Fruit fly (Drosophila melanogaster) whole organism, embryonic: Measurements from ENCODE around the gene Pino.
A peak's percentile ranks its signal among the peaks of the same experiment; 100 is the strongest.

Experiments
- Atf3 ChIP-seq: fragments of 200-800 bp; sonication (Bioruptor generic); optimal IDR thresholded peaks from 3 replicates; lab custom pipeline; 2016; ENCODE audit warnings: missing biosample characterization, missing genetic modification characterization
- Bdp1 ChIP-seq: fragments of 200-800 bp; sonication (Bioruptor generic); optimal IDR thresholded peaks from 3 replicates; lab custom pipeline; 2016; ENCODE audit warnings: missing biosample characterization, missing genetic modification characterization
- CG13775 ChIP-seq: fragments of 200-800 bp; sonication (Bioruptor generic); optimal IDR thresholded peaks from 3 replicates; lab custom pipeline; 2017; ENCODE audit warnings: missing biosample characterization, mild to moderate bottlenecking, missing genetic modification characterization
- CG14710 ChIP-seq: fragments of 200-800 bp; sonication (Bioruptor generic); optimal IDR thresholded peaks from 3 replicates; lab custom pipeline; 2019; ENCODE audit warnings: missing biosample characterization, mild to moderate bottlenecking, missing genetic modification characterization, moderate library complexity
- CG16815 ChIP-seq: fragments of 200-800 bp; sonication (Bioruptor generic); optimal IDR thresholded peaks from 3 replicates; lab custom pipeline; 2017; ENCODE audit warnings: missing biosample characterization, mild to moderate bottlenecking, missing genetic modification characterization
- CG18262 ChIP-seq: fragments of 200-800 bp; optimal IDR thresholded peaks from 3 replicates; lab custom pipeline; 2019; ENCODE audit warnings: missing biosample characterization, mild to moderate bottlenecking, missing genetic modification characterization, moderate library complexity
- CG34422 ChIP-seq: fragments of 200-800 bp; sonication (Bioruptor generic); IDR thresholded peaks from 3 replicates; pipeline ENCODE4 v1.3.6; 2022; ENCODE audit warnings: missing biosample characterization, missing genetic modification characterization
- CG4707 ChIP-seq: fragments of 200-800 bp; sonication (Bioruptor generic); optimal IDR thresholded peaks from 2 replicates; lab custom pipeline; 2018; ENCODE audit warnings: missing biosample characterization, mild to moderate bottlenecking, missing genetic modification characterization, moderate library complexity
- CG5180 ChIP-seq: fragments of 200-800 bp; sonication (Bioruptor generic); optimal IDR thresholded peaks from 3 replicates; lab custom pipeline; 2017; ENCODE audit warnings: missing biosample characterization, missing genetic modification characterization, mild to moderate bottlenecking, moderate library complexity, missing genetic modification reagents
- CG6272 ChIP-seq: fragments of 200-800 bp; sonication (Bioruptor generic); IDR thresholded peaks from 2 replicates; pipeline ENCODE4 v1.3.6; 2022; ENCODE audit warnings: missing biosample characterization, missing genetic modification characterization
- CG6765 ChIP-seq: fragments of 200-800 bp; sonication (Bioruptor generic); optimal IDR thresholded peaks from 3 replicates; lab custom pipeline; 2017; ENCODE audit warnings: missing biosample characterization, mild to moderate bottlenecking, missing genetic modification characterization
- CG7372 ChIP-seq: fragments of 200-800 bp; sonication (Bioruptor generic); IDR thresholded peaks from 2 replicates; pipeline ENCODE4 v1.3.6; 2022; ENCODE audit warnings: missing biosample characterization, missing genetic modification characterization
- CG8290 ChIP-seq, 3 experiments: fragments of 200-800 bp; sonication (Bioruptor generic); optimal IDR thresholded peaks; 2 replicates each; lab custom pipeline; 2016 to 2019; ENCODE audit warnings: missing biosample characterization in 3 of 3, missing genetic modification characterization in 3 of 3, mild to moderate bottlenecking in 2 of 3, moderate library complexity in 1 of 3
- CG8765 ChIP-seq: fragments of 200-800 bp; sonication (Bioruptor generic); IDR thresholded peaks from 2 replicates; pipeline ENCODE4 v1.3.6; 2022; ENCODE audit warnings: missing biosample characterization, missing genetic modification characterization
- Chrac-16 ChIP-seq: fragments of 200-800 bp; sonication (Bioruptor generic); optimal IDR thresholded peaks from 3 replicates; lab custom pipeline; 2016; ENCODE audit warnings: missing biosample characterization, missing genetic modification characterization
- CoRest ChIP-seq: fragments of 200-800 bp; sonication (Bioruptor generic); optimal IDR thresholded peaks from 3 replicates; lab custom pipeline; 2018; ENCODE audit warnings: missing biosample characterization, mild to moderate bottlenecking, missing genetic modification characterization, moderate library complexity
- D19B ChIP-seq: fragments of 200-800 bp; sonication (Bioruptor generic); optimal IDR thresholded peaks from 2 replicates; lab custom pipeline; 2017; ENCODE audit warnings: missing biosample characterization, mild to moderate bottlenecking, missing genetic modification characterization
- Dfd ChIP-seq, 2 experiments: fragments of >200 bp; optimal IDR thresholded peaks; 2 replicates each; lab custom pipeline; 2017; ENCODE audit warnings: missing biosample characterization in 2 of 2, missing genetic modification characterization in 2 of 2
- E2f1 ChIP-seq: fragments of 200-800 bp; sonication (Bioruptor generic); IDR thresholded peaks from 2 replicates; pipeline ENCODE4 v1.3.6; 2022; ENCODE audit warnings: missing biosample characterization, missing genetic modification characterization
- HmgD ChIP-seq: fragments of 200-800 bp; sonication (Bioruptor generic); optimal IDR thresholded peaks from 3 replicates; lab custom pipeline; 2016; ENCODE audit warnings: missing biosample characterization, missing genetic modification characterization
- Hmx ChIP-seq: fragments of 200-800 bp; sonication (Bioruptor generic); optimal IDR thresholded peaks from 2 replicates; lab custom pipeline; 2016; ENCODE audit warnings: missing biosample characterization, missing genetic modification characterization
- Hr78 ChIP-seq, 2 experiments: fragments of 200-800 bp in 1 of 2; fragments of >200 bp in 1 of 2; sonication (Bioruptor generic) in 1 of 2; optimal IDR thresholded peaks; 2 replicates each; lab custom pipeline; 2017 to 2019; ENCODE audit warnings: missing biosample characterization in 2 of 2, missing genetic modification characterization in 2 of 2, mild to moderate bottlenecking in 1 of 2, moderate library complexity in 1 of 2
- Meics ChIP-seq: fragments of 200-800 bp; sonication (Bioruptor generic); optimal IDR thresholded peaks from 2 replicates; lab custom pipeline; 2017; ENCODE audit warnings: missing biosample characterization, mild to moderate bottlenecking, missing genetic modification characterization
- Mrtf ChIP-seq: fragments of 200-800 bp; sonication (Bioruptor generic); IDR thresholded peaks from 3 replicates; pipeline ENCODE4 v1.3.6; 2022; ENCODE audit warnings: missing biosample characterization, missing genetic modification characterization
- Sry-δ ChIP-seq: fragments of 200-800 bp; sonication (Bioruptor generic); optimal IDR thresholded peaks from 2 replicates; lab custom pipeline; 2016; ENCODE audit warnings: missing biosample characterization, missing genetic modification characterization
- Ssrp ChIP-seq: fragments of 200-800 bp; sonication (Bioruptor generic); optimal IDR thresholded peaks from 2 replicates; lab custom pipeline; 2018; ENCODE audit warnings: missing biosample characterization, mild to moderate bottlenecking, missing genetic modification characterization, moderate library complexity
- Xrp1 ChIP-seq: fragments of 200-800 bp; sonication (Bioruptor generic); IDR thresholded peaks from 2 replicates; pipeline ENCODE4 v1.3.6; 2022; ENCODE audit warnings: missing biosample characterization, missing genetic modification characterization
- aop ChIP-seq: fragments of 200-800 bp; sonication (Bioruptor generic); IDR thresholded peaks from 2 replicates; pipeline ENCODE4 v1.3.6; 2022; ENCODE audit warnings: missing biosample characterization, missing genetic modification characterization
- ash1 ChIP-seq: fragments of 200-800 bp; sonication (Bioruptor generic); optimal IDR thresholded peaks from 2 replicates; lab custom pipeline; 2018; ENCODE audit warnings: missing biosample characterization, mild to moderate bottlenecking, missing genetic modification characterization
- bsh ChIP-seq, 2 experiments: fragments of 200-800 bp; sonication (Bioruptor generic); optimal IDR thresholded peaks; 2 replicates each; lab custom pipeline; 2017 to 2018; ENCODE audit warnings: mild to moderate bottlenecking in 2 of 2, missing biosample characterization in 2 of 2, missing genetic modification characterization in 2 of 2, moderate library complexity in 1 of 2
- cg ChIP-seq: fragments of 200-800 bp; sonication (Bioruptor generic); optimal IDR thresholded peaks from 3 replicates; lab custom pipeline; 2019; ENCODE audit warnings: missing biosample characterization, mild to moderate bottlenecking, missing genetic modification characterization, moderate library complexity
- ci ChIP-seq: fragments of 200-800 bp; sonication (Bioruptor generic); IDR thresholded peaks from 3 replicates; pipeline ENCODE4 v1.3.6; 2022; ENCODE audit warnings: missing biosample characterization, missing genetic modification characterization
- dati ChIP-seq: fragments of 200-800 bp; sonication (Bioruptor generic); IDR thresholded peaks from 2 replicates; pipeline ENCODE4 v1.3.6; 2022; ENCODE audit warnings: missing biosample characterization, missing genetic modification characterization
- dm ChIP-seq: fragments of 200-800 bp; sonication (Bioruptor generic); optimal IDR thresholded peaks from 3 replicates; lab custom pipeline; 2016; ENCODE audit warnings: missing biosample characterization, missing genetic modification characterization
- dmrt99B ChIP-seq: fragments of 200-800 bp; sonication (Bioruptor generic); optimal IDR thresholded peaks from 2 replicates; lab custom pipeline; 2018; ENCODE audit warnings: missing biosample characterization, mild to moderate bottlenecking, missing genetic modification characterization, moderate library complexity
- jumu ChIP-seq: fragments of 200-800 bp; sonication (Bioruptor generic); optimal IDR thresholded peaks from 3 replicates; lab custom pipeline; 2016; ENCODE audit warnings: missing biosample characterization, missing genetic modification characterization
- ken ChIP-seq: fragments of 200-800 bp; sonication (Bioruptor generic); IDR thresholded peaks from 3 replicates; pipeline ENCODE4 v1.3.6; 2022; ENCODE audit warnings: missing biosample characterization, missing genetic modification characterization
- maf-S ChIP-seq: fragments of 200-800 bp; sonication (Bioruptor generic); optimal IDR thresholded peaks from 2 replicates; lab custom pipeline; 2016; ENCODE audit warnings: missing biosample characterization, missing genetic modification characterization
- nerfin-1 ChIP-seq: fragments of 200-800 bp; sonication (Bioruptor generic); optimal IDR thresholded peaks from 3 replicates; lab custom pipeline; 2019; ENCODE audit warnings: missing biosample characterization, mild to moderate bottlenecking, missing genetic modification characterization, moderate library complexity
- onecut ChIP-seq: fragments of 200-800 bp; sonication (Bioruptor generic); IDR thresholded peaks from 2 replicates; pipeline ENCODE4 v1.3.6; 2022; ENCODE audit warnings: missing biosample characterization, missing genetic modification characterization
- pita ChIP-seq: fragments of 200-800 bp; sonication (Bioruptor generic); optimal IDR thresholded peaks from 2 replicates; lab custom pipeline; 2017; ENCODE audit warnings: missing biosample characterization, mild to moderate bottlenecking, missing genetic modification characterization
- pnt ChIP-seq: fragments of 200-800 bp; sonication (Bioruptor generic); optimal IDR thresholded peaks from 3 replicates; lab custom pipeline; 2016; ENCODE audit warnings: missing biosample characterization, missing genetic modification characterization
- ro ChIP-seq: fragments of 200-800 bp; sonication (Bioruptor generic); IDR thresholded peaks from 2 replicates; pipeline ENCODE4 v1.3.6; 2022; ENCODE audit warnings: missing biosample characterization, missing genetic modification characterization
- sd ChIP-seq: fragments of 200-800 bp; sonication (Bioruptor generic); optimal IDR thresholded peaks from 3 replicates; lab custom pipeline; 2018; ENCODE audit warnings: missing biosample characterization, mild to moderate bottlenecking, missing genetic modification characterization, moderate library complexity
- sna ChIP-seq: fragments of 200-800 bp; sonication (Bioruptor generic); IDR thresholded peaks from 2 replicates; pipeline ENCODE4 v1.3.6; 2022; ENCODE audit warnings: missing biosample characterization, missing genetic modification characterization; ENCODE audit not compliant: partially characterized antibody
- ttk ChIP-seq: fragments of 200-800 bp; sonication (Bioruptor generic); IDR thresholded peaks from 2 replicates; pipeline ENCODE4 v2.1.2; 2022; ENCODE audit warnings: missing biosample characterization, missing genetic modification characterization
- wdn ChIP-seq: fragments of 200-800 bp; sonication (Bioruptor generic); IDR thresholded peaks from 2 replicates; pipeline ENCODE4 v1.3.6; 2022; ENCODE audit warnings: missing biosample characterization, missing genetic modification characterization
- wor ChIP-seq: fragments of 200-800 bp; sonication (Bioruptor generic); IDR thresholded peaks from 2 replicates; pipeline ENCODE4 v1.3.6; 2022; ENCODE audit warnings: missing biosample characterization, missing genetic modification characterization
- zen2 ChIP-seq: fragments of 200-800 bp; sonication (Bioruptor generic); IDR thresholded peaks from 3 replicates; pipeline ENCODE4 v1.3.6; 2022; ENCODE audit warnings: missing biosample characterization, missing genetic modification characterization; ENCODE audit not compliant: partially characterized antibody
- zf30C ChIP-seq: fragments of 200-800 bp; sonication (Bioruptor generic); optimal IDR thresholded peaks from 3 replicates; lab custom pipeline; 2018; ENCODE audit warnings: missing biosample characterization, mild to moderate bottlenecking, missing genetic modification characterization
- zfh2 ChIP-seq: fragments of 200-800 bp; sonication (Bioruptor generic); optimal IDR thresholded peaks from 2 replicates; lab custom pipeline; 2016; ENCODE audit warnings: missing biosample characterization, missing genetic modification characterization

The Pino gene

DNA sequence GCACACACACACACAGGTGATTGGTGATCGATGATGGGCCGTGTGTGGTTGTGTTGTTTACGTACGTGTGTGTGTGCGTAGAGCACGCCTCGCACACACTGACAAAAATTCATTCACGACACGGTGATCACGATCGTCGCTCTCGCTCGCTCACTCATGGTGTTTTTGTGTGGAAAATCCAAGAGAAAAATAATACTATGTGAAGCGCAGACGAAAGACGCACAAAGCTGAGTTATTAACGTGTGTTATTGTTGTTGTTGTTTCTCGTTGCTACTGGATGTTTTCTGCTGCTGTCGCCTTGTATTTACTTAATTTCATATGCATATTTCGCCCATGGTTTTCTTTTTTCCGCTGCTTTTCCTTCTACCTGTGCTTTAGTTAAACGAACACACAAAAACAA, 51.7 kb downstream of the Pino start:
- no peak for TF ChIP-seq pnt (GFP tag; lab: Kevin White, UChicago)
- no peak for TF ChIP-seq aop (GFP tag; lab: Robert Waterston, UW)
- no peak for TF ChIP-seq pita
- TF ChIP-seq bsh (GFP tag; optimal IDR thresholded peaks at IDR 0.05; lab: Kevin White, UChicago), result no peak
- 0 out of 2 replicates have a peak, but pooled peaks have one; percentile 17 for TF ChIP-seq E2f1
- peak; percentile 28; the same call in 1 of the 3 replicates for TF ChIP-seq CG34422
- no peak for TF ChIP-seq jumu (GFP tag; lab: Kevin White, UChicago)
- TF ChIP-seq onecut, result no peak
- TF ChIP-seq ci (GFP tag; lab: Robert Waterston, UW), result peak; percentile 50; the same call in 1 of the 3 replicates
- no peak for TF ChIP-seq Sry-δ (GFP tag; lab: Kevin White, UChicago)
- no peak for TF ChIP-seq CG16815
- no peak for TF ChIP-seq CoRest (tag; lab: Kevin White, UChicago)
- TF ChIP-seq Xrp1, result no peak
- no peak for TF ChIP-seq Bdp1 (GFP tag; lab: Kevin White, UChicago)
- TF ChIP-seq CG7372 (GFP tag; lab: Robert Waterston, UW), result no peak
- TF ChIP-seq Hmx, result no peak
- TF ChIP-seq zen2 (GFP tag; lab: Robert Waterston, UW), result no peak
- TF ChIP-seq Mrtf (GFP tag; lab: Robert Waterston, UW), result no peak
- TF ChIP-seq CG6765 (GFP tag; lab: Kevin White, UChicago), result no peak
- no peak for TF ChIP-seq Chrac-16 (GFP tag; lab: Kevin White, UChicago)
- TF ChIP-seq cg (GFP tag; lab: Kevin White, UChicago), result peak; percentile 97
- TF ChIP-seq CG5180 (GFP tag; lab: Kevin White, UChicago), result no peak
- no peak for TF ChIP-seq dm (GFP tag; lab: Kevin White, UChicago)
- TF ChIP-seq Ssrp (tag; lab: Kevin White, UChicago), result no peak
- peak; percentile 73 for TF ChIP-seq sd (tag; lab: Kevin White, UChicago)
- TF ChIP-seq maf-S (GFP tag; lab: Kevin White, UChicago), result no peak
- no peak for TF ChIP-seq dmrt99B (tag; lab: Kevin White, UChicago)
- no peak for TF ChIP-seq CG8765 (GFP tag; lab: Robert Waterston, UW)
- no peak for TF ChIP-seq ttk (GFP tag; lab: Robert Waterston, UW)
- TF ChIP-seq CG14710 (tag; lab: Kevin White, UChicago), result no peak
- TF ChIP-seq HmgD (GFP tag; lab: Kevin White, UChicago), result no peak
- TF ChIP-seq CG6272 (GFP tag; lab: Robert Waterston, UW), result no peak
- no peak for TF ChIP-seq sna (GFP tag; lab: Robert Waterston, UW)
- no peak for TF ChIP-seq CG8290 (GFP tag; optimal IDR thresholded peaks at IDR 0.05; lab: Kevin White, UChicago)
- peak in 1 of 2 experiments; percentile 52 for TF ChIP-seq CG8290 (tag; optimal IDR thresholded peaks at IDR 0.05; lab: Kevin White, UChicago)
- TF ChIP-seq nerfin-1 (tag; lab: Kevin White, UChicago), result no peak
- no peak for TF ChIP-seq Hr78 (GFP tag; optimal IDR thresholded peaks at IDR 0.05; lab: Kevin White, UChicago)
- TF ChIP-seq D19B (GFP tag; lab: Kevin White, UChicago), result no peak
- no peak for TF ChIP-seq ash1 (GFP tag; lab: Kevin White, UChicago)
- no peak for TF ChIP-seq Dfd (GFP tag; optimal IDR thresholded peaks at IDR 0.05; lab: Kevin White, UChicago)
- no peak for TF ChIP-seq dati (GFP tag; lab: Robert Waterston, UW)
- TF ChIP-seq CG13775 (GFP tag; lab: Kevin White, UChicago), result peak; percentile 3
- no peak for TF ChIP-seq zfh2 (GFP tag; lab: Kevin White, UChicago)
- no peak for TF ChIP-seq CG4707 (GFP tag; lab: Kevin White, UChicago)
- no peak for TF ChIP-seq wdn (GFP tag; lab: Robert Waterston, UW)
- TF ChIP-seq zf30C (GFP tag; lab: Kevin White, UChicago), result peak; percentile 61
- no peak for TF ChIP-seq wor (GFP tag; lab: Robert Waterston, UW)
- TF ChIP-seq Meics (GFP tag; lab: Kevin White, UChicago), result no peak
- no peak for TF ChIP-seq Atf3 (GFP tag; lab: Kevin White, UChicago)
- no peak for TF ChIP-seq ken
- TF ChIP-seq ro, result no peak
- TF ChIP-seq CG18262, result no peak
